Worm (Caenorhabditis elegans) whole organism, mixed stage, embryonic: ENCODE measurements around the gene cfap-36.

Experiments used
- elt-1 ChIP-seq: sonication (generic microtip); optimal IDR thresholded peaks from 2 replicates; lab custom pipeline; 2017; ENCODE audit warnings: missing genetic modification characterization, mild to moderate bottlenecking, missing compliant biosample characterization, antibody characterized with exemption, moderate library complexity, borderline replicate concordance; ENCODE audit not compliant: insufficient read depth
- nhr-12 ChIP-seq: fragments of 150-350 bp; optimal IDR thresholded peaks from 2 replicates; lab custom pipeline; 2014; ENCODE audit warnings: missing biosample characterization, missing genetic modification characterization
- nhr-237 ChIP-seq: fragments of 150-350 bp; optimal IDR thresholded peaks from 2 replicates; lab custom pipeline; 2014; ENCODE audit warnings: missing biosample characterization, missing genetic modification characterization
- nhr-76 ChIP-seq: sonication (generic microtip); optimal IDR thresholded peaks from 2 replicates; lab custom pipeline; 2017; ENCODE audit warnings: missing biosample characterization, missing genetic modification characterization
- snpc-4 ChIP-seq: fragments of 150-350 bp; optimal IDR thresholded peaks from 2 replicates; lab custom pipeline; 2014; ENCODE audit warnings: missing biosample characterization, missing genetic modification characterization
- unc-62 ChIP-seq: fragments of 150-350 bp; optimal IDR thresholded peaks from 2 replicates; lab custom pipeline; 2014; ENCODE audit warnings: missing biosample characterization, missing genetic modification reagents, missing genetic modification characterization
- ztf-11 ChIP-seq: fragments of 150-350 bp; optimal IDR thresholded peaks from 2 replicates; lab custom pipeline; 2014; ENCODE audit warnings: missing biosample characterization, missing genetic modification characterization

- TF ChIP-seq ztf-11, result no peak
- TF ChIP-seq nhr-76 (tag; lab: Kevin White, UChicago), result no peak
- TF ChIP-seq nhr-237 (tag; lab: Kevin White, UChicago), result no peak
- no peak for TF ChIP-seq unc-62
- TF ChIP-seq elt-1 (tag; lab: Kevin White, UChicago), result no peak
- no peak for TF ChIP-seq nhr-12 (tag; lab: Kevin White, UChicago)
- TF ChIP-seq snpc-4 (tag; lab: Kevin White, UChicago), result no peak
Observed at ce11 chrV:185124-185523, 13.1 kb upstream of the cfap-36 start.
